Worm (Caenorhabditis elegans) whole organism, L2 larva: ENCODE measurements around the gene clec-213.

ENCODE experiments used
- F13H6.1 ChIP-seq: sonication (generic microtip); optimal IDR thresholded peaks from 2 replicates; lab custom pipeline; 2016; ENCODE audit warnings: missing genetic modification characterization, missing compliant biosample characterization
- R02D3.7 ChIP-seq: fragments of 150-350 bp; optimal IDR thresholded peaks from 2 replicates; lab custom pipeline; 2014; ENCODE audit warnings: missing biosample characterization, missing genetic modification characterization
- aly-2 ChIP-seq: fragments of 150-350 bp; optimal IDR thresholded peaks from 2 replicates; lab custom pipeline; 2014; ENCODE audit warnings: missing biosample characterization, missing genetic modification characterization
- ama-1 ChIP-seq: fragments of 150-350 bp; optimal IDR thresholded peaks from 2 replicates; lab custom pipeline; 2018; ENCODE audit warnings: inconsistent platforms
- ceh-16 ChIP-seq: fragments of 150-350 bp; optimal IDR thresholded peaks from 2 replicates; lab custom pipeline; 2014; ENCODE audit warnings: missing biosample characterization, missing genetic modification characterization
- ceh-82 ChIP-seq: fragments of 150-350 bp; optimal IDR thresholded peaks from 2 replicates; lab custom pipeline; 2014; ENCODE audit warnings: missing biosample characterization, missing genetic modification characterization
- crh-2 ChIP-seq: sonication (generic microtip); optimal IDR thresholded peaks from 2 replicates; lab custom pipeline; 2017; ENCODE audit warnings: missing biosample characterization, missing genetic modification characterization
- egl-27 ChIP-seq: sonication (generic microtip); optimal IDR thresholded peaks from 3 replicates; lab custom pipeline; 2017; ENCODE audit warnings: missing biosample characterization, missing genetic modification reagents, missing genetic modification characterization
- elt-1 ChIP-seq: fragments of 150-350 bp; optimal IDR thresholded peaks from 2 replicates; lab custom pipeline; 2014; ENCODE audit warnings: missing biosample characterization, missing genetic modification characterization
- fos-1 ChIP-seq: fragments of 150-350 bp; optimal IDR thresholded peaks from 2 replicates; lab custom pipeline; 2014; ENCODE audit warnings: missing biosample characterization, missing genetic modification characterization
- gmeb-1 ChIP-seq: fragments of 150-350 bp; optimal IDR thresholded peaks from 2 replicates; lab custom pipeline; 2014; ENCODE audit warnings: missing biosample characterization, missing genetic modification characterization
- lin-11 ChIP-seq: fragments of 150-350 bp; sonication (generic microtip); optimal IDR thresholded peaks from 2 replicates; lab custom pipeline; 2014; ENCODE audit warnings: missing biosample characterization, missing genetic modification characterization, inconsistent platforms, mixed read lengths
- lin-13 ChIP-seq: fragments of 150-350 bp; optimal IDR thresholded peaks from 2 replicates; lab custom pipeline; 2014; ENCODE audit warnings: missing biosample characterization, missing genetic modification reagents, missing genetic modification characterization
- lin-39 ChIP-seq: fragments of 150-350 bp; optimal IDR thresholded peaks from 2 replicates; lab custom pipeline; 2014; ENCODE audit warnings: missing biosample characterization, missing genetic modification reagents, missing genetic modification characterization
- lsy-2 ChIP-seq, 2 experiments: fragments of 150-350 bp in 1 of 2; sonication (generic microtip) in 1 of 2; optimal IDR thresholded peaks; 2 replicates each; lab custom pipeline; 2014 to 2017; ENCODE audit warnings: missing biosample characterization in 2 of 2, missing genetic modification characterization in 2 of 2
- mab-5 ChIP-seq: fragments of 150-350 bp; optimal IDR thresholded peaks from 2 replicates; lab custom pipeline; 2014; ENCODE audit warnings: missing biosample characterization, missing genetic modification characterization
- mbf-1 ChIP-seq: sonication (generic microtip); optimal IDR thresholded peaks from 2 replicates; lab custom pipeline; 2017; ENCODE audit warnings: missing biosample characterization, missing genetic modification characterization
- nhr-10 ChIP-seq: sonication (generic microtip); optimal IDR thresholded peaks from 2 replicates; lab custom pipeline; 2017; ENCODE audit warnings: missing biosample characterization, missing genetic modification characterization
- nhr-12 ChIP-seq: fragments of 150-350 bp; optimal IDR thresholded peaks from 2 replicates; lab custom pipeline; 2014; ENCODE audit warnings: missing biosample characterization, missing genetic modification characterization
- nhr-129 ChIP-seq: fragments of 150-350 bp; optimal IDR thresholded peaks from 2 replicates; lab custom pipeline; 2014; ENCODE audit warnings: missing biosample characterization, missing genetic modification characterization
- nhr-21 ChIP-seq: fragments of 150-350 bp; optimal IDR thresholded peaks from 2 replicates; lab custom pipeline; 2014; ENCODE audit warnings: missing biosample characterization, missing genetic modification characterization
- nhr-23 ChIP-seq: fragments of 150-350 bp; optimal IDR thresholded peaks from 2 replicates; lab custom pipeline; 2014; ENCODE audit warnings: missing biosample characterization, missing genetic modification reagents, missing genetic modification characterization
- nhr-237 ChIP-seq: fragments of 150-350 bp; optimal IDR thresholded peaks from 2 replicates; lab custom pipeline; 2014; ENCODE audit warnings: missing biosample characterization, missing genetic modification characterization
- nhr-25 ChIP-seq: fragments of 150-350 bp; sonication (generic microtip); optimal IDR thresholded peaks from 3 replicates; lab custom pipeline; 2014; ENCODE audit warnings: missing biosample characterization, missing genetic modification characterization
- nhr-77 ChIP-seq: fragments of 150-350 bp; optimal IDR thresholded peaks from 2 replicates; lab custom pipeline; 2014; ENCODE audit warnings: missing biosample characterization, missing genetic modification characterization
- peb-1 ChIP-seq: fragments of 150-350 bp; optimal IDR thresholded peaks from 2 replicates; lab custom pipeline; 2014; ENCODE audit warnings: missing biosample characterization, missing genetic modification characterization
- sem-4 ChIP-seq: fragments of 150-350 bp; optimal IDR thresholded peaks from 2 replicates; lab custom pipeline; 2014; ENCODE audit warnings: missing biosample characterization, missing genetic modification reagents, missing genetic modification characterization
- skn-1 ChIP-seq: sonication (generic microtip); optimal IDR thresholded peaks from 2 replicates; lab custom pipeline; 2017; ENCODE audit warnings: missing biosample characterization, missing genetic modification characterization
- sma-3 ChIP-seq: sonication (generic microtip); optimal IDR thresholded peaks from 2 replicates; lab custom pipeline; 2016; ENCODE audit warnings: missing genetic modification reagents, missing genetic modification characterization, missing compliant biosample characterization
- sma-9 ChIP-seq, 2 experiments: fragments of 150-350 bp in 1 of 2; sonication (generic microtip) in 1 of 2; optimal IDR thresholded peaks; 2 replicates each; lab custom pipeline; 2014 to 2016; ENCODE audit warnings: missing genetic modification characterization in 2 of 2, mild to moderate bottlenecking in 1 of 2, missing biosample characterization in 1 of 2, missing compliant biosample characterization in 1 of 2, missing genetic modification reagents in 1 of 2, moderate library complexity in 1 of 2
- snpc-4 ChIP-seq: fragments of 150-350 bp; optimal IDR thresholded peaks from 2 replicates; lab custom pipeline; 2014; ENCODE audit warnings: missing biosample characterization, missing genetic modification characterization
- unc-55 ChIP-seq: fragments of 150-350 bp; sonication (generic microtip); optimal IDR thresholded peaks from 3 replicates; lab custom pipeline; 2014; ENCODE audit warnings: missing biosample characterization, missing genetic modification reagents, missing genetic modification characterization
- unc-62 ChIP-seq: fragments of 150-350 bp; optimal IDR thresholded peaks from 2 replicates; lab custom pipeline; 2014; ENCODE audit warnings: missing biosample characterization, missing genetic modification reagents, missing genetic modification characterization
- zag-1 ChIP-seq: fragments of 150-350 bp; optimal IDR thresholded peaks from 2 replicates; lab custom pipeline; 2014; ENCODE audit warnings: missing biosample characterization, missing genetic modification characterization
- ztf-1 ChIP-seq: fragments of 200-800 bp; sonication (Bioruptor generic); conservative IDR thresholded peaks from 2 replicates; pipeline ENCODE4 v1.3.6; 2022; ENCODE audit warnings: missing genetic modification characterization, missing compliant biosample characterization
- ztf-11 ChIP-seq: sonication (generic microtip); optimal IDR thresholded peaks from 2 replicates; lab custom pipeline; 2017; ENCODE audit warnings: missing biosample characterization, missing genetic modification characterization

clec-213 gene

ce11 chrV:7641718-7642117 is 36.8 kb downstream of the clec-213 start:
- TF ChIP-seq snpc-4, result no peak
- no peak for TF ChIP-seq elt-1 (tag; lab: Kevin White, UChicago)
- TF ChIP-seq lsy-2 (tag; optimal IDR thresholded peaks at IDR 0.05; lab: Kevin White, UChicago), result no peak
- no peak for TF ChIP-seq fos-1 (tag; lab: Kevin White, UChicago)
- TF ChIP-seq nhr-10 (tag; lab: Kevin White, UChicago), result no peak

- TF ChIP-seq lin-11 (tag; lab: Kevin White, UChicago) (no peak), sma-9 (GFP tag; optimal IDR thresholded peaks at IDR 0.05; lab: Kevin White, UChicago) (no peak), sma-9 (tag; optimal IDR thresholded peaks at IDR 0.05; lab: Kevin White, UChicago) (no peak), gmeb-1 (tag; lab: Kevin White, UChicago) (no peak), ztf-11 (tag; lab: Kevin White, UChicago) (no peak)
Observed at ce11 chrV:7643416-7643815, 38.5 kb downstream of the clec-213 start, which contains the start of gene F07C4.11. TSS of gene F07C4.11 (minus strand) at chrV:7643516.

- TF ChIP-seq nhr-12, result no peak
- TF ChIP-seq lsy-2 (tag; optimal IDR thresholded peaks at IDR 0.05; lab: Kevin White, UChicago), result no peak
- no peak for TF ChIP-seq nhr-25
- no peak for TF ChIP-seq mab-5 (tag; lab: Kevin White, UChicago)
- TF ChIP-seq skn-1 (tag; lab: Kevin White, UChicago), result no peak
- no peak for TF ChIP-seq F13H6.1
- no peak for TF ChIP-seq nhr-23 (tag; lab: Kevin White, UChicago)
- no peak for TF ChIP-seq lin-13 (GFP tag; lab: Kevin White, UChicago)
- no peak for TF ChIP-seq sem-4 (tag; lab: Kevin White, UChicago)
- no peak for TF ChIP-seq crh-2 (tag; lab: Kevin White, UChicago)
- no peak for TF ChIP-seq unc-55 (GFP tag; lab: Kevin White, UChicago)
- no peak for TF ChIP-seq nhr-21 (tag; lab: Kevin White, UChicago)
- no peak for TF ChIP-seq egl-27 (tag; lab: Kevin White, UChicago)
- TF ChIP-seq aly-2 (tag; lab: Kevin White, UChicago), result no peak
- no peak for TF ChIP-seq unc-62 (GFP tag; lab: Kevin White, UChicago)
- no peak for TF ChIP-seq ztf-11 (tag; lab: Kevin White, UChicago)
Observed at ce11 chrV:7645454-7645853, 40.5 kb downstream of the clec-213 start, which contains the start of gene str-47. TSS of gene str-47 (plus strand) at chrV:7645754.

ce11 chrV:7647147-7647546 is 42.2 kb downstream of the clec-213 start:
- TF ChIP-seq mab-5 (tag; lab: Kevin White, UChicago), result no peak
- TF ChIP-seq ceh-82 (tag; lab: Kevin White, UChicago), result no peak
- no peak for TF ChIP-seq lsy-2 (tag; optimal IDR thresholded peaks at IDR 0.05; lab: Kevin White, UChicago)
- TF ChIP-seq peb-1, result no peak
- no peak for TF ChIP-seq nhr-25
- no peak for TF ChIP-seq nhr-237 (tag; lab: Kevin White, UChicago)
- TF ChIP-seq, all 48 proteins: peak for 0

- TF ChIP-seq nhr-237 (tag; lab: Kevin White, UChicago), result no peak
- no peak for TF ChIP-seq skn-1 (tag; lab: Kevin White, UChicago)
- TF ChIP-seq ztf-1 (GFP tag; lab: Robert Waterston, UW), result no peak
- no peak for TF ChIP-seq lin-11 (tag; lab: Kevin White, UChicago)
- TF ChIP-seq nhr-25, result no peak
- no peak for TF ChIP-seq mbf-1 (tag; lab: Kevin White, UChicago)
- no peak for TF ChIP-seq lin-39
- no peak for TF ChIP-seq peb-1
- TF ChIP-seq zag-1 (tag; lab: Kevin White, UChicago), result no peak
- no peak for TF ChIP-seq ama-1 (lab: Kevin White, UChicago)
- TF ChIP-seq nhr-23 (tag; lab: Kevin White, UChicago), result no peak
- TF ChIP-seq F13H6.1, result no peak
- TF ChIP-seq, all 48 proteins: peak for 0
Observed at ce11 chrV:7649963-7650362, 45.0 kb downstream of the clec-213 start.

- TF ChIP-seq nhr-10 (tag; lab: Kevin White, UChicago) (no peak), sma-3 (GFP tag; lab: Kevin White, UChicago) (no peak), elt-1 (tag; lab: Kevin White, UChicago) (no peak), egl-27 (tag; lab: Kevin White, UChicago) (no peak), nhr-77 (tag; lab: Kevin White, UChicago) (no peak), ceh-16 (tag; lab: Kevin White, UChicago) (no peak), nhr-237 (tag; lab: Kevin White, UChicago) (no peak), F13H6.1 (no peak), aly-2 (tag; lab: Kevin White, UChicago) (no peak), nhr-129 (tag; lab: Kevin White, UChicago) (no peak), lin-39 (no peak), R02D3.7 (no peak), sem-4 (tag; lab: Kevin White, UChicago) (no peak)
Observed at ce11 chrV:7651757-7652156, 46.8 kb downstream of the clec-213 start, which contains the start of gene srh-234. TSS of gene srh-234 (minus strand) at chrV:7651857.
